Fruit fly (Drosophila melanogaster): ENCODE results near the gene Frq1.

The Frq1 gene

DNA sequence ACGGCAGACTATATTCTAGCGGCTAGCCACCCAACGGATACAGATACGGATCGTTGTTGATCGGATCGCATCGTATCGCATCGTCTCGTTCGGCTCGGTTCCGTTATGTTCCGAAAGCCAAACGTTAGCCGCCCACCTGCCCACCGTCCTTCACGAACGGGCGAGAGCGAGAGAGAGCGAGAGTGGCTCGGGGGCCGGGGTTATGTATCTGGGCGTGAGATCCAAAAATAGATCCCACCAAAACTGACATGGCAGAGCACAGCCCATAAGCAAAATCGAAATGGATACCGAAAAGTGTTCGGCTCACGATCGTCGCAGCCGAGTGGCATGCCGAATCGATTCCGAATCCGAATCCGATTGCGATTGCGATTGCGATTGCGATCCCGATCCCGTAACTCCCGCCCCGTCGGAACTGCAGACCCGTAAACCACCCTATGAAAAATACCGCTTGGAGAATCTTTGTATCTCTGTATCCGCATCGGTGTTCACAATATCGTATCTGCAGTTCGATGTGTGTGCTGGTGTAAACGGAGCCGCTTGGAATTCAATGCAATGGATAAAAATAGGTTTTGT, 38.3 kb upstream of the Frq1 start, which contains the start of gene wupA (continued):
- TF ChIP-seq CG10543 (GFP tag; optimal IDR thresholded peaks at IDR 0.05) (peak; percentile 41), chinmo (GFP tag; IDR thresholded peaks at IDR 0.05; ENCODE audit: partially characterized antibody) (0 out of 4 replicates have a peak, but pooled peaks have one; percentile 19), Pdp1 (GFP tag; optimal IDR thresholded peaks at IDR 0.05) (peak in 1 of 2 experiments; percentile 21), gsb-n (tag; optimal IDR thresholded peaks at IDR 0.05) (no peak), pb (GFP tag; optimal IDR thresholded peaks at IDR 0.05) (no peak), BtbVII (GFP tag; optimal IDR thresholded peaks at IDR 0.05) (no peak), CG9609 (GFP tag; optimal IDR thresholded peaks at IDR 0.05) (no peak), Xrp1 (GFP tag; IDR thresholded peaks at IDR 0.05) (no peak), CG12391 (tag; optimal IDR thresholded peaks at IDR 0.05) (no peak), crol (GFP tag; IDR thresholded peaks at IDR 0.05) (peak; percentile 35; the same call in 1 of the 2 replicates), Fer1 (GFP tag; optimal IDR thresholded peaks at IDR 0.05) (no peak), CG6683 (GFP tag; optimal IDR thresholded peaks at IDR 0.05) (no peak), CG5180 (GFP tag; optimal IDR thresholded peaks at IDR 0.05) (no peak), lola (GFP tag; optimal IDR thresholded peaks at IDR 0.05) (no peak), dmrt11E (tag; optimal IDR thresholded peaks at IDR 0.05) (no peak), CG33557 (GFP tag; optimal IDR thresholded peaks at IDR 0.05) (no peak), Chrac-16 (GFP tag; optimal IDR thresholded peaks at IDR 0.05) (no peak), Mad (GFP tag; optimal IDR thresholded peaks at IDR 0.05) (no peak), CG11093 (GFP tag; IDR thresholded peaks at IDR 0.05) (no peak)

DNA sequence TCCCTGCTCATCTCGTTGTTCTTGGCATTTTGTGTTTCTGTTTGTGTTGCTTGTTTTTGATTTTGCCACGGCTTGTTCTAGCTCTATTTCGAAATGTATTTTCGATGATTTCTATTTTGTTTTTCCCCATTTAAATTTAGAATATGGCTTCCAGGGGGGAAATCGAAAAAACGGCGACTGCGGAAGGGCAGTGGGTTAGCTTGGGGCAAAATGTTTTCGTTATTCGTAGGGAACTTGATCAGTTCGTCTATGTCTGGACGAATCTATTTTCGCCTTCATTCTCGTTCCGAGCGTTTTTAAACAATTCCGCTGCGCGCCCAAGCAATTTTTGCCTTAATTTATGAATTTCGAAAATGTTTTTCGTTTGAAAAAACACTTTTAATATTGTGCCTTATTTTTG, 36.6 kb upstream of the Frq1 start:
- no peak for TF ChIP-seq fd3F (GFP tag; optimal IDR thresholded peaks at IDR 0.05)
- TF ChIP-seq CG10274 (GFP tag; optimal IDR thresholded peaks at IDR 0.05), result peak; percentile 86
- TF ChIP-seq CG10543 (GFP tag; optimal IDR thresholded peaks at IDR 0.05), result peak; percentile 42
- TF ChIP-seq sd (tag; optimal IDR thresholded peaks at IDR 0.05), result peak; percentile 39
- TF ChIP-seq maf-S (GFP tag; optimal IDR thresholded peaks at IDR 0.05), result no peak
- TF ChIP-seq CG12769 (tag; optimal IDR thresholded peaks at IDR 0.05), result peak; percentile 81

DNA sequence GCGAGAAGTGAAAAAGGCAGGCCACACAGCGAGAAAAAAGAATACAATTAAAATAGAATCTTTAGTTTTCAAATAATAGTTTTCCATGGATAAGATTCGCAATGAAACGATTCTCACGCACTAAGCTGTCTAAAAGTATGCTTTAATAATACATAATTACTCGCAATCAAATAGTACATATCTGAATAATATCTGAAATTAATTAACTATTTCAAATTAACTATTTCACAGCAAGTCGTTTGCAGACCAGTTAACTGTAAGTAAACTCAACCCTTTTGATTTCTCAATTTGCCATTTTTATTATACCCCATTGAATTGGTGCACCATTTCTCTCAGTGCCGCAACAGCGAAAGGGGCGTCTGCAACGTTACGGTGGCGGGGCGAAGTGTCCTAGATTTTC, 29.6 kb upstream of the Frq1 start:
- TF ChIP-seq Ets65A (GFP tag), result peak; percentile 90
- no peak for TF ChIP-seq CG5245 (GFP tag; optimal IDR thresholded peaks at IDR 0.05)
- no peak for TF ChIP-seq Dip2 (GFP tag; IDR thresholded peaks at IDR 0.05)
- no peak for TF ChIP-seq CG10366 (GFP tag; IDR thresholded peaks at IDR 0.05)
- no peak for TF ChIP-seq zf30C (GFP tag; optimal IDR thresholded peaks at IDR 0.05)
- no peak for TF ChIP-seq CG16815 (GFP tag; optimal IDR thresholded peaks at IDR 0.05)
- no peak for TF ChIP-seq cad (GFP tag; optimal IDR thresholded peaks at IDR 0.05)
- no peak for TF ChIP-seq Sry-δ (GFP tag; optimal IDR thresholded peaks at IDR 0.05)
- no peak for TF ChIP-seq CG12299 (tag; optimal IDR thresholded peaks at IDR 0.05)
- TF ChIP-seq Bteb2 (GFP tag; optimal IDR thresholded peaks at IDR 0.05), result no peak
- TF ChIP-seq CG13287 (GFP tag; IDR thresholded peaks at IDR 0.05; ENCODE audit: partially characterized antibody), result no peak
- no peak for TF ChIP-seq B-H2 (GFP tag; optimal IDR thresholded peaks at IDR 0.05)
- peak; percentile 4 for TF ChIP-seq Max (GFP tag; optimal IDR thresholded peaks at IDR 0.05)
- no peak for TF ChIP-seq Poxn (GFP tag; IDR thresholded peaks at IDR 0.05)
- TF ChIP-seq unpg (GFP tag; optimal IDR thresholded peaks at IDR 0.05), result peak; percentile 13
- TF ChIP-seq HLH4C (GFP tag; IDR thresholded peaks at IDR 0.05; ENCODE audit: partially characterized antibody), result no peak
- no peak for TF ChIP-seq bbx (GFP tag; IDR thresholded peaks at IDR 0.05; ENCODE audit: partially characterized antibody)
- no peak for TF ChIP-seq CG16863 (GFP tag; optimal IDR thresholded peaks at IDR 0.05)
- TF ChIP-seq br (optimal IDR thresholded peaks at IDR 0.05), result no peak
- TF ChIP-seq sens (GFP tag), result no peak
- TF ChIP-seq YL-1 (GFP tag; optimal IDR thresholded peaks at IDR 0.05), result no peak
- TF ChIP-seq Atf3 (GFP tag; optimal IDR thresholded peaks at IDR 0.05), result no peak
- TF ChIP-seq amos (GFP tag; IDR thresholded peaks at IDR 0.05; ENCODE audit: partially characterized antibody), result no peak
- peak; percentile 52 for TF ChIP-seq CG9727 (GFP tag; optimal IDR thresholded peaks at IDR 0.05)
- peak; percentile 3 for TF ChIP-seq CG9437 (GFP tag; optimal IDR thresholded peaks at IDR 0.05)

Measured in whole organism, embryonic.